Fruit fly (Drosophila melanogaster): Measurements from ENCODE around the gene CG43965.

dm6 chr3L:8691891-8692874, 33.4 kb downstream of the CG43965 start:
- no peak for TF ChIP-seq pan (optimal IDR thresholded peaks at IDR 0.05)
- no peak for TF ChIP-seq psq (optimal IDR thresholded peaks at IDR 0.05)
- no peak for TF ChIP-seq CG8478 (optimal IDR thresholded peaks at IDR 0.05)
- no peak for TF ChIP-seq EcR (GFP tag; optimal IDR thresholded peaks at IDR 0.05)
- TF ChIP-seq usp (GFP tag; optimal IDR thresholded peaks at IDR 0.05) = no peak

Data from whole organism.